Fruit fly (Drosophila melanogaster) whole organism, larva: ENCODE results near the gene mRpL14.

ENCODE experiments used
- noc ChIP-seq: fragments of 200-800 bp; sonication (Bioruptor generic); optimal IDR thresholded peaks from 3 replicates; lab custom pipeline; 2019; ENCODE audit warnings: missing biosample characterization, mild to moderate bottlenecking, missing genetic modification characterization, moderate library complexity

mRpL14 gene

DNA sequence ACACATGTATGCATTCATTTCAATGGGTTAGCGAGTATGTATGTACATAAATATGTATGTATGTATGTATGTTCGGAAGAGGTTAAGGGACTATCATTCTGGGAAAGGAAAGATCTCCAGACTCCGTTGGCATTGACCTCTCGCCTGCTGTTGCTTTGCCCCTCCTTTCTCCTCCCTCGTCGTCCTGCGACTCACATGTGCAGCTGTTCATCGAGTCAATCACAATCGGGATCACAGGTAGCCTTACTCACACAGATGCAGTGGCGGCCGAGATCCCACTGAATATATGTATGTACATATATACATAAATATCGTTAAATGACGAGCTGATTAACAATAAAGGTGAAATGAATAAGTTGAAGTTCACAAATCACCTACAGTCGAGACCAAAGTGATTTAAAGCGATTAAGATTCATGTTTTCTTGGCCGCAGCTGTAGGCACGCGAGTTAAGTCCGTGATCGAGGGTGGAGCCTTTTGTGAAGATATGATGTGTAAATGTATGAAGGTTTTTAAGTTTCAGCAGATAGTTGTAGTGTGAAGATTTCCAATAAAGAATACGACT, 36.0 kb downstream of the mRpL14 start:
- TF ChIP-seq noc = no peak

DNA sequence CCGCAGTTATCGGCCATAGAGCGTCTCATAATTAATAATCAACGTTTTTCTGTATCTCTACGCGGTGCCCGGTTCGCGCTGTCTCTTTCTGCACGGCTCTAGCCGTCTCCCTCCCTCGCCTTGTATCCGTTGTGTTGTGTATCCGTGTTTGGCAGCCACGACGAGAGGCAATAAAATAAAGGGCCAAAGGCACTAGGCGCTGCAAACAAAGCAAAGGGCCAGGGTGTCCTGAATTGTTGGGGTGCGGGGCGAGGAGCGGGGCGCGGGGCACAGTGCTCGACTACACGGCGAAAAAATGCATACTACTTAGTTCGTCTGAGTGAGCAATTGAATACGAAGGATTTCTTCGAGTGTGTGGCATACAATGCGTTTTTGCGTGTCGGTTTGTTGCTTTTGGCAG, 36.9 kb downstream of the mRpL14 start:
- TF ChIP-seq noc = no peak

DNA sequence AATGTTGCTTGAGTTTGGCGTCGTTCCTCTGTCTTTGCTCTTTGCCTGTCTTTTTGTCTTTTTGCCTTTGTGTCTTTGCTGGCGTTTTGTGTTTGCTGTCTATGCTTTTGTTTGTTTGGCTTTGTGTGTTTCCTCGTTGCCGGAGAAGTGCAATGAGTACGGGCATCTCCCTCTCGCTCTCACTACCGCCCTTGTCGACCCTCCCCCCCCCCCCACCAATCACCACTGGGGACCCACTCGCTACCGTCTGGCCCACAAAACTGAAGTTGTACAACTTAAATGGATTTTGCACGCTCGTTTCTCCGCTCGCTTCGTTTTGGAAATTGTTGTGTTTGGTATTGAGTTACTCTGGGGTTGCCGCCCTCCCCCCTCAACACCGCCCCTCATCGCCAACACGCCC, 37.7 kb downstream of the mRpL14 start:
- no peak for TF ChIP-seq noc

DNA sequence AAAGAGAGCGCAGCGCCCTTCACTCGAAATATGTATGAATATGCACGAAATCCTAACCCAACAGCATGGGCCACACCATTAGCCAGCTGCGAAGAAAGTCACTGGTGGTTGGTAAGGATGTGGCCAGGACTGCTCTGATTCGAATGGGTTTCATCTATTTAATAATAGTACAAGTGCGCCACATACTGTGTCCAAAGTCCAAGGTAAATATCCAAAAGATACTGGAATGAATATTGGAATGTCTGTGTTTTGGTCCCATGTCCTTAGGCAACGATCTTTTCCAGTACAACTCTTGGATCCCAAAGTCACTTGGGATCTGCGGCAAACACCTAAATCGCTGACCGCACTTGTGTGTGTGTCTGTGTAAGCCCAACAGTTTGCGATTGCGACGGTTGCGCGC, 38.1 kb downstream of the mRpL14 start:
- peak; percentile 36 for TF ChIP-seq noc

DNA sequence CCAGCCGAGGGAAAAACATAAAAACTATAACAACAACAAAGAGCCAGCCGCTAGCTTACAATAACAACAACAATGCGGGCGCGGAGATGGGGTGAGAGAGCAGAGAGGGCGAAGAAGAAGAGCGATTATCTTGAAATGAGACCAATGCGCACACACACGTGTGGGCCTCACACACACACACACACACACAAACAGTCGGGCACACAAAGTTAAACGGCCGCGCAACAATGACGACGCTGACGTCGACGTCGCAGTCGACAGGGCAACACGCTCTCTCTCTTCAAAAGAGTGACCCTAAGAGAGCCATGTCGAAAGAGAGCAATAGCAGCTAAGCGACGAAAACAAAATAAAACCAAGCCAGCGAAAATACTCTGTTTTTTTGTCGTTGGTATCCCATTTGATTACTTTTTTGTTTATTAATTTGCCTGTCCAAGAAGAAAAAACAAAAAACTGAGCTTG, 38.6 kb downstream of the mRpL14 start:
- peak; percentile 46 for TF ChIP-seq noc

DNA sequence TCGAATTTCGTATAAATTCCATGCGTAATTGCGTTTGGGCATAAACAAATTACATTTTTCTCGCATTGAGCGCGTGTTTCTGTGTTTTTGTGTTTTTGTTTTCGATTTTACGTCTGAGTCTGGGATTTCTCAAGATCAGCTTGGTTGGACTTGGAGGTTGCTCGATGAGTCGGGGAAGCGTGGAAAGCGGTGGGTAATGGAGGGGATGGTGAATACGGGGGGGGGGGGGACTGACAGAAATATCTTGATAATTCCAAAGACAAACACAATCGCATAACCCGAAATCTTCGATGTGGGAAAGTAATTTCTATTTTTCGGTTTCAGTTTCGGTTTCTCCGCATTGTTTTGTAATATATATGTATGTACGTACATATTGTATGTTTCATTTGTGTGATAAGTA, 39.2 kb downstream of the mRpL14 start:
- TF ChIP-seq noc = no peak

DNA sequence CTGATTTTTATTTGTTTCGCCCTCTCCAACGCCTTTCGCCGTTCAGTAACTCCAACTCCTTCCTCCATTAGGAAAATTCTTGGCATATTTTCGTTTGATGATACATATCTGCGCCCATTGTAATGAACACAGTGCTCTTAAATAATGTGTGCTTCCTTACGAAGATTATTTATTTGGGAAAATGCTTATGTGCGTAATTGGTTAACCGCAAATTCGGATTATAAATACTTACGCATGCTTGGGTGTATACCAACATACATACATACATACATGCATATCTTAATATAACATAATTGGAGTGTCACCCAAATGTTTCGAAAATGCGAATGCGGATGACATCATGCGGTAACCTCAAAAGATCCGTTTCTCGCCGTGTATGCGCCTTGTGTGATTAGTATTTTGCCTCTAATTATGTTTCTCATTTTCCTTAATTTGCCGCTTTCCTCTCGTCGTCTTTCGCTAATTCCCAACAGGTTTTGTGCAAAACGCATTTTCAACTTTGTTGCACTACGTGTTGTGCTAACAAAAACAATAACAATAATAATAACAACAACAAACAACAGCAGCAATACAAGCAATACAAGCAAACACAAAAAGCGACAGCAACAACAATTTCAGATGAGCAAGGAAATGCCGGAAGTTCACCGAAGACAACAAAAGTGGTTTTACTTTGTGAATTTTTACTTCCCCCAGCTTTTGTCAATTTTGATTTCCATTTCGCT, 39.8 kb downstream of the mRpL14 start:
- TF ChIP-seq noc = no peak

DNA sequence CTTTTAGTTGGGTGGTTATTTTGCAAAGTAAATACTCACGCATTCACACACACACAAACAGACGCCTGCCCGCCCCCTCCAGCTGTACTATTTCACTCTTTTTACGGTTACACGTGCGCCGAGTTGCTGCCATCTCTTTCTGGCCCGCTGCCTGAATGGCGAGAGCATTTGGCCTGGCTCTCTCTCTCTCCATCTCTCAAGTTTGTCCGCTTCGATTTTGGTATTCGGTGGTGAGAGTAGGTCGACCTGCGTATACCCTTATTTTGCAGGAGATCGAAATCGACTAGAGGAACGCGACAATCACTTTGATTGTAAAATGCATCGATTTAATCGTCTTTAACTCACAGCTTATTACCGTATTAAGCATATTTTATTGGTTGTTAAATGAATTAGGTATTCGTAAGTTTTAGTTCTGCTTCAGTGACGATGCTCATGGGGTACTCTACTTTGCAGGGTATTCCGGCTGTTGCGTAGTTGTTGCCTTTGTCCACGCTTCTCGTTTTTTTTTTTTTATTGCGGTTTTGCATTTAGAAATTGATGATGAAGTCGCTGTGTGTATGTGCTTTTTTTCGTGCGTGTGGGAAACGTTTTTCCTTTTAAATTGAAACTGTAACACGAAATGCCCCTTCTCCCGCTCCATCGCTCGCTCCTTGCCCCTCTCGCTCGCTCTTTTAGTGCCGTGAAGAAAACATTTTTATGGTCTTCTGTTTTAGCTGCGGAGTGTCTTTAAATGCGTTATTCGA, 40.5 kb downstream of the mRpL14 start:
- peak; percentile 95 for TF ChIP-seq noc

DNA sequence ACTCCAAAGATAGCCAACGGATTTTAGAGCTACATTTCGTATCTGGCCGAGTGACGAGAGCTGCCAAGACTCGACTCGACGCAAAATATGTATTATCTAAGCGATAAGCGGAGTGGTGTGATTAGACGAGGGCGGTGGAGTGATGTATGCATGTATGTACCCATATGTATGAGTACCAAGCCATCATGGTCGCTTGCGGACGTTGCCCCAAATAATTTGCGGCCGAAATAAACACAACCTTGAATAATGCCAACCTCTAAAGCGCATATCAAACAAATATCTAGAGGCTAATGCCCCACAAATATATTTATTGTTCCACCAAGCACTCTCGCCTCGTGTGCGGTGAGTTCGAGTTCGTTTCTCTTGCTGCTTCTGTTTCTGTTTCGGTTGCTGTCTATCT, 41.6 kb downstream of the mRpL14 start:
- TF ChIP-seq noc = no peak

DNA sequence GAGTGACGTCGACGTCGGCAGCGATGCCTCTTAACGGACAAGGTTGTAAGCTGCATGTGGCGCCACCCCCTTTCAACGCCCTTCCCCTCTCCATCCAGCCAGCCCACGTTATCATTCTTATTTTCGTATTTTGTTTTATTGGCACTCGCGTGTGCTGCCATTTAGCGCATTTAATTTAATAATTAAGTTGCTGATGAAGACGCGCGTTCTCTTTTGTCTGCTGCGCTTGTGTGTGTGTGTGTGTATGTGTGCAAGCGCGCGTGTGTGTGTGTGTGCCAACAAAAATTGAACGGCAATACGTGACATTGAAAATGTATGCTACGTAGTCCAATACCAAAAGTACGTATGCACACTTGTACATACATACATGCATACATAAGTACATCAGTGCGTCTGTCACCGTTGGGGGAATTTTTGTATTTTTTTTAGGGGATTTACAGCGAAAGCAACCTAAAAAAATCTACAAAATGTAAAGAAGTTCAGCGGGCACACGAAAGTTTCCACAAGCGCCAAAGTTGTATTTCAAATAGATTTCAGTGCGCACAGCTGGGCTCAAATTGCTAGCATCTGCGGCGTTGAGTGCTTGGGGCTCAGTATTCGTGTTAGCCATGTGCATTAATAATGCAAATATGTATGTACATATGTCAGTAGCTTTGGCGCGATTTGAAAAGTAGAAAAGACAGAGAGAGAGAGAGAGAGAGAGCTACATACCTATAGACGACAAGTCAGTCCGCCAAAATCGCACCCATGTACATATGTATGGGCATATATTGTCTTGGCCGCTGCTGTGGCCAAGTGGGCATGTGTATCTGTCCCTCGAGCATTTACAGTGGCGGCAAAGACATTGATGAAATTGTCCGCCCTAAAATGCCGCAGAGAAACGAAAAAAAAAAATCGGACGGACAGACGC, 42.6 kb downstream of the mRpL14 start:
- peak; percentile 41 for TF ChIP-seq noc

DNA sequence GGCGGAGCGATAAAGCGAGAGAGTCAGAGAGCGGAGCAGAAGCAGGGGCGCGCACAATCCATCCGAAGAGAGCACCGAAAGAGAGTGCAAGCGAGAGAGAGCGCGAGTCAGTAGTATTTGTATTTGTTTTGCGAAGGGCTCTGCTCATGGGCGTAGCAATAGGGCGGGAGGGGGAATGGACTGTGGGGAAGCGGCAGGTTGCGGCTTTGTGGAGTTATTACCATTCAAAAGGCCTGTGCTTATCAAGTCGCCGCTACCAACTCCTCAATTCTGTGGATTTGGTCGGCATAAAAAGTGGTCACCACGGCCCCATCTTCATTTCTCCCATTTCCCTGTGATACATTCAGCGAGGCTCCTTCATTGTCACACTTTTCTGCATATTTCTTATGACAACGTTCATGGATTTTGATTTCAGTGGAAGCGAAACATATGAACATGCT, 43.4 kb downstream of the mRpL14 start:
- TF ChIP-seq noc = peak; percentile 81

DNA sequence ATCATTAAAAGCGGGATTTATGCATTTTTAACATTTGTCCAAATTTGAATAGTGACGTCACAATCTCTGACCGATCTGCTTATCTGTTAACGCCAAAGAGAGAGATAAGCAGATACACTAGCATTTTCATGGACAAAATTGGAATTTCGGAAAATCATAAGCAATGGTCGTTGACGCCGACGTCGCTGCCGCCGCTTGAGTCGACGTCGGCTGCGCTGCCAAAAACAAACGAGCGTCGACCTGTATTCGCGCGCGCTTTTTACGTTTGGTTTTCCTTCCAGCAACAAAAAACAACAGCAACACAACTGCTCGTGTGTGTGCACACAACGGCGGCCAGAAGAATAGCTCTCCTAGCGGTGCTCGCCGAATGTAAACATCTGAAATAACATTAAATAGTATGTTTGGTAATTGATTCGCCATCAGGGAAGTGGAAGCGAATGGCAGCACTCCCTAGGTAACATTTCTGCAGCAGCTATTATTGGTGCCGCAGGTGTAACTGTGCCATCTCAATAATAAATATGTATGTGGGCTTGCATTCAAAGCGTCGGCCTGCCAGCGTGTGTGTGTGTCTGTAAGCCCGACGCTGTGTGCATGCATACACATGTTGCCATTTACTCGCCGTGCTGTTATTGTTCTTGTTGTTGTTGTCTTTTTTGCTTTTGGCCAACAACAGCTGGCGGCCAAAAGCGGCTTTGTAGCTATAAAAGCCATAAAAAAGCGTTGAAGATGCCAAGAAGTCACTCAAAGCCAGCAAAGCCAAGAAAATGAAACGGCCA, 44.0 kb downstream of the mRpL14 start:
- TF ChIP-seq noc = peak; percentile 89

DNA sequence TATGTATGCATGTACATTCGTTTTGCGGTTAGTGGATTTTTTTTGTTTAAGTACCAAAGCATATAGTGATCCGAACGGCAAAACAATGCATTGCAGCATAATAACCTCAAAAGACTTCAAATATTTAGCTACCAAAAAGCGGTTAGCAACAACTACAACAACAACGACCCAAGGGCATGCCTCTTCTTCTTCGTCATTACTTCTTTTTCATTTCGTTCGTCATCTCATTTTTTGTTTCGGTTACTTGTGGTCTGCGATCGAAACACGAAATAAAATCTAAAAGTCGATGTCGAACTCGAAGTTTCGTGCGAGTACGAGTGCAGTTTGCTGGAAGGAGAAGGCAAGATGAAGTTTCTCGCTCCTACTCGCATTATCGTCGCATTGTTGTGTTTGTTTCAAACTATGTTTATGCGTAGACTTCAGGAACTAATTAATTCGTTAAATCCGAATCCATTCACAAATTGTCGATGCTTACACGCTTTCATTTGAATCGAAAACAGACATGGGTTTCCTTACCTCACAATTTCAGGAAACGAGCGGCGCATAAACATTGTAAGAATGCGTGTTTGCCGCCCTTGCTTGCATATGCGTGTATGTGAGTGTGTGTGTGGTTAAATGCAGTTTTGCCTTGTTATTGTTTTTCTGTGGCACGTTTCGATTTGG, 45.6 kb downstream of the mRpL14 start:
- no peak for TF ChIP-seq noc

DNA sequence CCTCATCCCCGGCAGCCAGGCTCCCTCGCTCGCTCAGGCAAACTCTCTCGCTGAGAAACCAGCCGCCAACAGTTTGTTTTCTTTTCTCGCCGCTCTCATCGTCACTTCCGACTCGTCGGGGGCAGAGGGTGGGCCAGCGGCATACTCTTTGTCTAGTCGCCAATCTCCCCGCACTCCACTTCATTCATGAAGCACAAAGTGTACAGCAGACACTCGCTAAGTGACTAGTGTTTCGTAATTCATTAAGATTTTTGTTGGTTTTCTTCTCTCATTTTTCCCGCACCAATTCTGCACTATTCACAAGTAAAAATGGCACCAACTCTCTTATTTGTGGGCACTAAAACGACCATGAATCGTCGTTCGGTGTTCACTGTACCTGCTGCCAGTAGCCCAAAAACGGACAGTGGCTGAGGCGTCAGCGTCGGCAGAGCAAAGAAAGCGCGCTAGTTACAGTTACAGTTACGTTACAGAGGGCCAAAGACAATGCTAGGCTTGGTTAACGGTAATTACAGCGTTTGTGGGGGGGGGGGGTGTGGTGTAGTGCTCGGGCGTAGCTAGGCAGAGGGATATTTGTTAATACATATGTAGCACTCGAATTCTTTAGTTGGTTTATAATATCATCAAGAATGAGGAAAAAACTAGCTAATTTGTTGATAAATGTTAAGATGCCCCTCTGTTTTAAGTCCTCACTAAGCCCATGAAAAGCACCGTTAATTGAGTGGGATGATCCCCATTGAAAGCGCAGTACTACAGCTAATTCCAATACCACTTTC, 46.8 kb downstream of the mRpL14 start:
- peak; percentile 94 for TF ChIP-seq noc
